Worm (Caenorhabditis elegans) whole organism, late embryonic: ENCODE measurements around the gene scl-1.

Source experiments
- ama-1 ChIP-seq: fragments of 150-350 bp; optimal IDR thresholded peaks from 2 replicates; lab custom pipeline; 2014
- ceh-14 ChIP-seq: sonication (generic microtip); optimal IDR thresholded peaks from 2 replicates; lab custom pipeline; 2016; ENCODE audit warnings: missing genotype, missing genetic modification characterization, missing compliant biosample characterization
- ceh-18 ChIP-seq: sonication (generic microtip); optimal IDR thresholded peaks from 2 replicates; lab custom pipeline; 2016; ENCODE audit warnings: missing genetic modification characterization, missing compliant biosample characterization
- ceh-19 ChIP-seq: fragments of 200-800 bp; sonication (Bioruptor generic); optimal IDR thresholded peaks from 2 replicates; lab custom pipeline; 2018; ENCODE audit warnings: mild to moderate bottlenecking, missing genetic modification characterization, missing compliant biosample characterization
- ceh-2 ChIP-seq: sonication (generic microtip); optimal IDR thresholded peaks from 2 replicates; lab custom pipeline; 2016; ENCODE audit warnings: missing genotype, missing genetic modification characterization, missing compliant biosample characterization
- ceh-22 ChIP-seq: sonication (generic microtip); optimal IDR thresholded peaks from 2 replicates; lab custom pipeline; 2017; ENCODE audit warnings: missing biosample characterization, missing genetic modification characterization
- ceh-34 ChIP-seq: sonication (generic microtip); optimal IDR thresholded peaks from 2 replicates; lab custom pipeline; 2016; ENCODE audit warnings: mild to moderate bottlenecking, missing genetic modification characterization, missing compliant biosample characterization
- ceh-45 ChIP-seq: fragments of 200-800 bp; sonication (Bioruptor generic); IDR thresholded peaks from 2 replicates; pipeline ENCODE4 v1.3.6; 2022; ENCODE audit warnings: missing genetic modification reagents, missing genetic modification characterization, missing compliant biosample characterization
- ceh-9 ChIP-seq: sonication (generic microtip); optimal IDR thresholded peaks from 2 replicates; lab custom pipeline; 2016; ENCODE audit warnings: mild to moderate bottlenecking, missing genetic modification characterization, inconsistent platforms, missing compliant biosample characterization
- che-1 ChIP-seq: sonication (generic microtip); optimal IDR thresholded peaks from 2 replicates; lab custom pipeline; 2016; ENCODE audit warnings: mild to moderate bottlenecking, missing genetic modification characterization, missing compliant biosample characterization
- elt-4 ChIP-seq: sonication (generic microtip); optimal IDR thresholded peaks from 2 replicates; lab custom pipeline; 2016; ENCODE audit warnings: missing genetic modification characterization, missing compliant biosample characterization
- eyg-1 ChIP-seq: sonication (generic microtip); optimal IDR thresholded peaks from 2 replicates; lab custom pipeline; 2016; ENCODE audit warnings: missing genotype, missing genetic modification characterization, missing compliant biosample characterization
- fax-1 ChIP-seq: sonication (generic microtip); optimal IDR thresholded peaks from 2 replicates; lab custom pipeline; 2016; ENCODE audit warnings: missing genotype, missing genetic modification characterization, missing compliant biosample characterization
- fkh-10 ChIP-seq: fragments of 150-350 bp; optimal IDR thresholded peaks from 2 replicates; lab custom pipeline; 2014; ENCODE audit warnings: missing biosample characterization, missing genetic modification reagents, missing genetic modification characterization
- fkh-6 ChIP-seq: sonication (generic microtip); optimal IDR thresholded peaks from 2 replicates; lab custom pipeline; 2016; ENCODE audit warnings: missing genetic modification characterization, missing compliant biosample characterization
- gmeb-2 ChIP-seq: sonication (generic microtip); optimal IDR thresholded peaks from 2 replicates; lab custom pipeline; 2016; ENCODE audit warnings: missing genetic modification characterization, inconsistent platforms, missing compliant biosample characterization
- hlh-13 ChIP-seq: fragments of 200-800 bp; sonication (Bioruptor generic); optimal IDR thresholded peaks from 2 replicates; lab custom pipeline; 2018; ENCODE audit warnings: mild to moderate bottlenecking, missing genetic modification characterization, missing compliant biosample characterization
- hlh-15 ChIP-seq: sonication (generic microtip); optimal IDR thresholded peaks from 2 replicates; lab custom pipeline; 2016; ENCODE audit warnings: missing genetic modification characterization, missing compliant biosample characterization
- mec-3 ChIP-seq: sonication (generic microtip); optimal IDR thresholded peaks from 2 replicates; lab custom pipeline; 2016; ENCODE audit warnings: borderline replicate concordance, missing genetic modification characterization, missing compliant biosample characterization
- nhr-232 ChIP-seq: sonication (generic microtip); optimal IDR thresholded peaks from 2 replicates; lab custom pipeline; 2016; ENCODE audit warnings: missing genetic modification characterization, missing compliant biosample characterization
- npax-4 ChIP-seq: sonication (generic microtip); optimal IDR thresholded peaks from 2 replicates; lab custom pipeline; 2016; ENCODE audit warnings: missing genetic modification characterization, missing compliant biosample characterization
- pag-3 ChIP-seq: sonication (generic microtip); optimal IDR thresholded peaks from 2 replicates; lab custom pipeline; 2016; ENCODE audit warnings: missing compliant biosample characterization, missing genetic modification characterization, borderline replicate concordance
- pat-9 ChIP-seq: fragments of 200-800 bp; sonication (Bioruptor generic); optimal IDR thresholded peaks from 2 replicates; lab custom pipeline; 2018; ENCODE audit warnings: mild to moderate bottlenecking, missing genetic modification characterization, moderate library complexity, missing compliant biosample characterization
- pha-2 ChIP-seq: sonication (generic microtip); optimal IDR thresholded peaks from 2 replicates; lab custom pipeline; 2017; ENCODE audit warnings: mild to moderate bottlenecking, missing genetic modification characterization, missing compliant biosample characterization
- pha-4 ChIP-seq: fragments of 150-350 bp; optimal IDR thresholded peaks from 2 replicates; lab custom pipeline; 2018; ENCODE audit warnings: missing biosample characterization, missing genetic modification reagents, missing genetic modification characterization
- pqm-1 ChIP-seq: sonication (generic microtip); optimal IDR thresholded peaks from 2 replicates; lab custom pipeline; 2016; ENCODE audit warnings: missing genetic modification characterization, missing compliant biosample characterization
- sox-2 ChIP-seq: fragments of 200-800 bp; sonication (Bioruptor generic); IDR thresholded peaks from 2 replicates; pipeline ENCODE4 v1.3.6; 2022; ENCODE audit warnings: missing genetic modification reagents, missing genetic modification characterization, missing compliant biosample characterization
- syd-9 ChIP-seq: sonication (generic microtip); optimal IDR thresholded peaks from 2 replicates; lab custom pipeline; 2016; ENCODE audit warnings: mild to moderate bottlenecking, missing genetic modification characterization, moderate library complexity, missing compliant biosample characterization
- tbx-2 ChIP-seq: sonication (generic microtip); optimal IDR thresholded peaks from 2 replicates; lab custom pipeline; 2016; ENCODE audit warnings: missing genetic modification characterization, missing compliant biosample characterization
- ttx-3 ChIP-seq: sonication (generic microtip); optimal IDR thresholded peaks from 2 replicates; lab custom pipeline; 2016; ENCODE audit warnings: missing genetic modification reagents, missing genetic modification characterization, missing compliant biosample characterization
- unc-3 ChIP-seq, 2 experiments: fragments of 200-800 bp in 1 of 2; sonication (Bioruptor generic) in 1 of 2; sonication (generic microtip) in 1 of 2; conservative IDR thresholded peaks in 1 of 2; optimal IDR thresholded peaks in 1 of 2; 2 replicates each; pipeline versions ENCODE4 v1.3.6 to Lab custom; 2016 to 2022; ENCODE audit warnings: missing compliant biosample characterization in 2 of 2, missing genetic modification characterization in 2 of 2, missing genetic modification reagents in 1 of 2
- unc-42 ChIP-seq: sonication (generic microtip); optimal IDR thresholded peaks from 2 replicates; lab custom pipeline; 2016; ENCODE audit warnings: missing genotype, missing genetic modification characterization, missing compliant biosample characterization
- unc-55 ChIP-seq: sonication (generic microtip); optimal IDR thresholded peaks from 2 replicates; lab custom pipeline; 2017; ENCODE audit warnings: missing biosample characterization, missing genetic modification reagents, missing genetic modification characterization
- unc-86 ChIP-seq: sonication (generic microtip); optimal IDR thresholded peaks from 2 replicates; lab custom pipeline; 2016; ENCODE audit warnings: missing genetic modification characterization, missing compliant biosample characterization

The scl-1 gene

DNA sequence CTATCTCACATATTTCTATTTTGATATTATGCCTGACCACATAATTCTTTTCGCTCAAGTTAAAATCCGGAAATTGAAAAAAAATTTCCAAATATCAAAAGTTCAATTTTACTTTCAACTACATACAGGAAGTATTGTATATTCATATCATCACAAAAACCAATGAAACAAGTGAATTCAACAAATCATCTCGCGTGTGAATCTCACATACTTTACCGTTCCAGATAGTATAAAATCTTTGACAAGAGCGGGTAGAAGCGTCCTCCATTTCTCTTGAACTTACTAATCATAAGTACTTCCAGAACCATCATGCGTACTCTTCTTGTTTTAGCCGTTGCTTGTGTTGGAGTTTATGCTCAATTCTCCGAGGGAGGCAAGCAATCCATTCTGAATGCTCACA is 15.3 kb downstream of the scl-1 start, which contains the start of gene scl-8:
Gene scl-8 (plus strand): TSS at position 301 of the 400 bp plus-strand sequence.
- TF ChIP-seq ceh-34 (tag; lab: Kevin White, UChicago) (no peak), ttx-3 (tag; lab: Kevin White, UChicago) (no peak), pha-2 (tag; lab: Kevin White, UChicago) (no peak), gmeb-2 (tag; lab: Kevin White, UChicago) (no peak), ceh-19 (GFP tag; lab: Kevin White, UChicago) (no peak), unc-3 (GFP tag; conservative IDR thresholded peaks at IDR 0.05; lab: Robert Waterston, UW) (no peak), unc-3 (tag; optimal IDR thresholded peaks at IDR 0.05; lab: Kevin White, UChicago) (no peak), pqm-1 (tag; lab: Kevin White, UChicago) (no peak), ceh-14 (tag; lab: Kevin White, UChicago) (no peak), syd-9 (tag; lab: Kevin White, UChicago) (no peak), unc-42 (tag; lab: Kevin White, UChicago) (no peak), hlh-13 (GFP tag; lab: Kevin White, UChicago) (no peak), nhr-232 (tag; lab: Kevin White, UChicago) (no peak), ama-1 (lab: Kevin White, UChicago) (no peak), ceh-22 (no peak), fax-1 (tag; lab: Kevin White, UChicago) (no peak), ceh-18 (no peak), pha-4 (no peak), fkh-10 (GFP tag; lab: Kevin White, UChicago) (no peak)

DNA sequence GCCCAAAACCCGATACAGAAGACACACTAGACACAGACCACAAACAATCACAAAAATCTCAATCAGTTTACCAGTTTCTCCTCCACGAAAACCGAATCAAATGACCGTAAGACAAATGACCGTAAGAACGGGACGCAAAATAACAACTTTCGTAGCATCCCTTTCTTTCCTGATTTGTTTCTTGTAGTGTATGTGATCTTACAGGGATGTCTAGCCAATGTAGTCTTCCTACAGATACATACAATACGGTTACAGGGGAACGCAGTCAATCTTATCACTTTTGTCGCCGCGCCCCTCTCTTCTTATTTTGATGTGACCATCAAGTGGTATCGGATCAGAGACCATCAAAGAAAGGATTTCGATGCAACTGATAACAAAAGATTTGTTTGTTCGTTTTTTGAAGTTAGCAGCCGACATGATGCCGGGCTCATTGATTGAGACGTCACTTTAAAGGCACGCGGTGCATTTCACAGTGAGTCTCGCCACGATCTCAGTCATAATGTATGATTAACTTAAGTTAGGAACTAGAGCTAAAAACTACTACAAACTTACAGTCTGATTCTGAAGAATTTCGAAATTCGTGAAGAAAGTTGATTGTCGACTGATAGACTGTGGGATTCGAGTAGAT is 19.6 kb downstream of the scl-1 start:
- TF ChIP-seq hlh-15 (tag; lab: Kevin White, UChicago) (no peak), ceh-45 (GFP tag; lab: Robert Waterston, UW) (no peak), npax-4 (tag; lab: Kevin White, UChicago) (no peak), che-1 (no peak), hlh-13 (GFP tag; lab: Kevin White, UChicago) (no peak), ceh-9 (tag; lab: Kevin White, UChicago) (no peak), tbx-2 (tag; lab: Kevin White, UChicago) (no peak), ceh-19 (GFP tag; lab: Kevin White, UChicago) (no peak), mec-3 (tag; lab: Kevin White, UChicago) (no peak), fkh-6 (tag; lab: Kevin White, UChicago) (no peak), fax-1 (tag; lab: Kevin White, UChicago) (no peak), elt-4 (tag; lab: Kevin White, UChicago) (no peak), syd-9 (tag; lab: Kevin White, UChicago) (no peak), ceh-2 (no peak), pat-9 (tag; lab: Kevin White, UChicago) (no peak), unc-55 (GFP tag; lab: Kevin White, UChicago) (no peak)
- TF ChIP-seq, all 69 proteins: peak for 0

DNA sequence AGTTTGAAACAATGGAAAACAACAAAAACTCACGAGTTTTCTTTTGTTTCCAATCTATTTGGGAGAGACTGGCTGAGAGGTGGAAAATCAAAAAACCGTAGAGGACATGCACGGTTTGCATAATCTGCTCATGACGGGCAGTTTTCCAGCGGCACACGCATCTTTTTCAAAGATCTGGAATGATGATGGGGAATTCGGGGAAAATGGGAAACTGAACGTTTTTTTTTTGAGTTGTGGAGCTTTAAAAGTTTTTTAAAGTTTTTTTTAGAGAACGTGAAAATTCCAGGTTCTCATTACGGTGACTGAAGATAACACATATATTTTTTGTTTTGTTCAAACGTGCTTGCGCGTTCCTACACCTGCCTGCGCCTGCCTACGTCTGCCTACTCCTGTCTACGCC is 20.5 kb downstream of the scl-1 start, which contains the start of gene C39E9.7:
Gene C39E9.7 (minus strand): TSS at position 101 of the 400 bp plus-strand sequence.
- TF ChIP-seq pha-4 = no peak
- TF ChIP-seq pag-3 (tag; lab: Kevin White, UChicago) = no peak
- TF ChIP-seq pqm-1 (tag; lab: Kevin White, UChicago) = no peak
- TF ChIP-seq hlh-15 (tag; lab: Kevin White, UChicago) = no peak
- TF ChIP-seq sox-2 (GFP tag; lab: Robert Waterston, UW) = no peak
- no peak for TF ChIP-seq fkh-10 (GFP tag; lab: Kevin White, UChicago)

DNA sequence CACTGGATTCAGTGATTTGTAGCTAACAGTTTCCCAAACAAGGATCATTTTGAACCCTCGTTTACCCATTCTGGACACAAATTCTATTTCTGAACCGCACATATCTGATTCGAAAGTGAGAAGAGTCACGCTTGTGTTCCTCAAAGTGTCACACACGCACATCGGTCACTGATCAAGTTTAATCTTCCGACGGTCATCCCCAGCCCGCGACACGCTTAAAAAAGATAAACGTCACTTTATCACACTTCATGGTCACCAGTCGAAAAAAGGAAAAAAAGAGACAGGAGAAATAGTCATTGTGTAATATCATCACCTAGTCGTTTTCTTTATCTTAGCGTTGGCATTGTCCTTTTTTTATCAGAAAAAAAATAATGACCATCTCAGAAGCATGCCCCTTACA is 21.6 kb downstream of the scl-1 start:
- no peak for TF ChIP-seq eyg-1 (tag; lab: Kevin White, UChicago)
- no peak for TF ChIP-seq unc-86 (tag; lab: Kevin White, UChicago)
